Fruit fly (Drosophila melanogaster): ENCODE measurements around the gene Pfdn4.

Gene Pfdn4

dm6 chr3L:5355074-5355790 lies 12.6 kb downstream of the Pfdn4 start, which contains the start of gene CG46456 (continued):
- peak; percentile 92 for TF ChIP-seq tin (GFP tag; optimal IDR thresholded peaks at IDR 0.05)
- peak; percentile 34 for TF ChIP-seq p53 (GFP tag; optimal IDR thresholded peaks at IDR 0.05)
- peak; percentile 79 to 97 for TF ChIP-seq Hr51 (GFP tag; optimal IDR thresholded peaks at IDR 0.05)
- peak; percentile 55 for TF ChIP-seq CTCF (GFP tag; optimal IDR thresholded peaks at IDR 0.05)
- TF ChIP-seq sr (GFP tag; IDR thresholded peaks at IDR 0.05), result no peak; the same call in 2 of the 3 replicates
- peak; percentile 43 for TF ChIP-seq CG7786 (GFP tag; optimal IDR thresholded peaks at IDR 0.05)
- TF ChIP-seq ato (GFP tag; IDR thresholded peaks at IDR 0.05; ENCODE audit: partially characterized antibody), result no peak
- TF ChIP-seq C15 (GFP tag; IDR thresholded peaks at IDR 0.05), result peak; percentile 85
- peak; percentile 89 for TF ChIP-seq CG3847 (GFP tag; IDR thresholded peaks at IDR 0.05)
- peak; percentile 85 for TF ChIP-seq CG7987 (GFP tag; optimal IDR thresholded peaks at IDR 0.05)
- TF ChIP-seq CG12104 (GFP tag; optimal IDR thresholded peaks at IDR 0.05), result peak; percentile 82
- peak; percentile 90 for TF ChIP-seq CG1602 (GFP tag; optimal IDR thresholded peaks at IDR 0.05)
- TF ChIP-seq chif (GFP tag; optimal IDR thresholded peaks at IDR 0.05), result peak; percentile 47 to 77
- TF ChIP-seq prd (optimal IDR thresholded peaks at IDR 0.05), result no peak
- TF ChIP-seq prd (GFP tag; IDR thresholded peaks at IDR 0.05), result peak; percentile 93
- TF ChIP-seq zfh2 (GFP tag; optimal IDR thresholded peaks at IDR 0.05), result peak; percentile 63
- TF ChIP-seq tap (tag; optimal IDR thresholded peaks at IDR 0.05), result peak; percentile 97
- peak; percentile 75 for TF ChIP-seq Lhr (GFP tag; optimal IDR thresholded peaks at IDR 0.05)
- TF ChIP-seq Mrtf (GFP tag; IDR thresholded peaks at IDR 0.05), result peak; percentile 84; the same call in 1 of the 3 replicates
- TF ChIP-seq CG1832 (GFP tag; optimal IDR thresholded peaks at IDR 0.05), result no peak
- peak; percentile 95 for TF ChIP-seq CG15696 (tag; optimal IDR thresholded peaks at IDR 0.05)
- peak; percentile 2 for TF ChIP-seq dm (GFP tag; optimal IDR thresholded peaks at IDR 0.05)
- TF ChIP-seq eve (GFP tag; optimal IDR thresholded peaks at IDR 0.05), result no peak
- peak; percentile 96 for TF ChIP-seq Spps (tag; optimal IDR thresholded peaks at IDR 0.05)
- TF ChIP-seq CG12744 (GFP tag; optimal IDR thresholded peaks at IDR 0.05), result peak; percentile 58
- TF ChIP-seq jumu (GFP tag; optimal IDR thresholded peaks at IDR 0.05), result peak; percentile 9
- TF ChIP-seq Usf (GFP tag; optimal IDR thresholded peaks at IDR 0.05), result peak; percentile 84
- TF ChIP-seq zen (tag; optimal IDR thresholded peaks at IDR 0.05), result peak; percentile 93
- no peak for TF ChIP-seq sna (GFP tag; IDR thresholded peaks at IDR 0.05; ENCODE audit: partially characterized antibody)
- TF ChIP-seq ara (GFP tag; IDR thresholded peaks at IDR 0.05), result peak; percentile 91
- TF ChIP-seq maf-S (GFP tag; optimal IDR thresholded peaks at IDR 0.05), result peak; percentile 47
- TF ChIP-seq chn (GFP tag; optimal IDR thresholded peaks at IDR 0.05), result peak; percentile 64
- peak; percentile 61 for TF ChIP-seq pho (GFP tag; optimal IDR thresholded peaks at IDR 0.05)
- TF ChIP-seq scrt (GFP tag; optimal IDR thresholded peaks at IDR 0.05), result peak; percentile 95
- TF ChIP-seq klu (GFP tag; IDR thresholded peaks at IDR 0.05), result peak; percentile 84
- peak; percentile 90 for TF ChIP-seq Med (GFP tag)
- peak; percentile 42 for TF ChIP-seq CG1647 (GFP tag; optimal IDR thresholded peaks at IDR 0.05)
- peak; percentile 97 for TF ChIP-seq CG18262 (tag; optimal IDR thresholded peaks at IDR 0.05)
- peak; percentile 92 for TF ChIP-seq ci (GFP tag; IDR thresholded peaks at IDR 0.05)
- peak; percentile 98 for TF ChIP-seq CG2678 (tag; optimal IDR thresholded peaks at IDR 0.05)
- peak; percentile 85 for TF ChIP-seq Abd-B (GFP tag; optimal IDR thresholded peaks at IDR 0.05)
- TF ChIP-seq CG13287 (GFP tag; IDR thresholded peaks at IDR 0.05; ENCODE audit: partially characterized antibody), result peak; percentile 67
- peak; percentile 94 for TF ChIP-seq CG4328 (GFP tag; optimal IDR thresholded peaks at IDR 0.05)
- TF ChIP-seq odd (GFP tag; optimal IDR thresholded peaks at IDR 0.05), result peak; percentile 94
- peak; percentile 95 for TF ChIP-seq D19A (tag; optimal IDR thresholded peaks at IDR 0.05)
- peak; percentile 68 for TF ChIP-seq ash1 (GFP tag; optimal IDR thresholded peaks at IDR 0.05)
- TF ChIP-seq Fer1 (GFP tag; optimal IDR thresholded peaks at IDR 0.05), result peak; percentile 98
- peak; percentile 40 for TF ChIP-seq CG33213 (GFP tag; optimal IDR thresholded peaks at IDR 0.05)
- TF ChIP-seq NC2α (GFP tag; optimal IDR thresholded peaks at IDR 0.05), result peak; percentile 40
- TF ChIP-seq NfI (GFP tag; optimal IDR thresholded peaks at IDR 0.05), result peak; percentile 92
